Worm (Caenorhabditis elegans) whole organism, early embryonic: Measurements from ENCODE around the gene zer-1.

ENCODE experiments used
- B0310.2 ChIP-seq: sonication (generic microtip); optimal IDR thresholded peaks from 2 replicates; lab custom pipeline; 2016; ENCODE audit warnings: mild to moderate bottlenecking, missing genetic modification characterization, missing compliant biosample characterization
- F13C5.2 ChIP-seq: sonication (generic microtip); optimal IDR thresholded peaks from 2 replicates; lab custom pipeline; 2017; ENCODE audit warnings: mild to moderate bottlenecking, missing genetic modification characterization, inconsistent platforms, missing compliant biosample characterization
- aly-1 ChIP-seq: sonication (generic microtip); optimal IDR thresholded peaks from 2 replicates; lab custom pipeline; 2016; ENCODE audit warnings: missing genetic modification characterization, missing compliant biosample characterization
- ama-1 ChIP-seq: fragments of 150-350 bp; optimal IDR thresholded peaks from 2 replicates; lab custom pipeline; 2014
- ceh-13 ChIP-seq: fragments of 200-800 bp; sonication (Bioruptor generic); optimal IDR thresholded peaks from 2 replicates; lab custom pipeline; 2018; ENCODE audit warnings: mild to moderate bottlenecking, missing genetic modification characterization, missing compliant biosample characterization
- ceh-36 ChIP-seq: sonication (generic microtip); optimal IDR thresholded peaks from 2 replicates; lab custom pipeline; 2016; ENCODE audit warnings: missing genetic modification characterization, inconsistent platforms, missing compliant biosample characterization
- ets-7 ChIP-seq: sonication (generic microtip); optimal IDR thresholded peaks from 2 replicates; lab custom pipeline; 2016; ENCODE audit warnings: missing genotype, missing genetic modification characterization, missing compliant biosample characterization
- flt-1 ChIP-seq: fragments of 200-800 bp; sonication (Bioruptor generic); IDR thresholded peaks from 2 replicates; pipeline ENCODE4 v1.3.6; 2022; ENCODE audit warnings: missing genetic modification characterization, missing compliant biosample characterization
- hmbx-1 ChIP-seq: sonication (generic microtip); optimal IDR thresholded peaks from 2 replicates; lab custom pipeline; 2016; ENCODE audit warnings: mild to moderate bottlenecking, missing genetic modification characterization, missing compliant biosample characterization
- hmg-4 ChIP-seq: fragments of 200-800 bp; sonication (Bioruptor generic); optimal IDR thresholded peaks from 2 replicates; lab custom pipeline; 2018; ENCODE audit warnings: mild to moderate bottlenecking, missing genetic modification characterization, missing compliant biosample characterization
- hnd-1 ChIP-seq: sonication (generic microtip); optimal IDR thresholded peaks from 2 replicates; lab custom pipeline; 2016; ENCODE audit warnings: missing genetic modification characterization, missing compliant biosample characterization
- pes-1 ChIP-seq: fragments of 200-800 bp; sonication (Bioruptor generic); IDR thresholded peaks from 2 replicates; pipeline ENCODE4 v1.3.6; 2022; ENCODE audit warnings: missing genetic modification reagents, missing genetic modification characterization, missing compliant biosample characterization
- scrt-1 ChIP-seq: fragments of 200-800 bp; sonication (Bioruptor generic); IDR thresholded peaks from 2 replicates; pipeline ENCODE4 v1.3.6; 2022; ENCODE audit warnings: missing genetic modification characterization, missing compliant biosample characterization
- sea-1 ChIP-seq: fragments of 200-800 bp; sonication (Bioruptor generic); conservative IDR thresholded peaks from 2 replicates; pipeline ENCODE4 v1.3.6; 2022; ENCODE audit warnings: missing genetic modification characterization, missing compliant biosample characterization
- tbx-11 ChIP-seq: fragments of 200-800 bp; sonication (Bioruptor generic); IDR thresholded peaks from 2 replicates; pipeline ENCODE4 v1.3.6; 2022; ENCODE audit warnings: missing genetic modification characterization, missing compliant biosample characterization
- tbx-37 ChIP-seq: fragments of 200-800 bp; sonication (Bioruptor generic); conservative IDR thresholded peaks from 2 replicates; pipeline ENCODE4 v1.3.6; 2022; ENCODE audit warnings: missing genetic modification reagents, missing genetic modification characterization, missing compliant biosample characterization
- tra-4 ChIP-seq: sonication (generic microtip); optimal IDR thresholded peaks from 2 replicates; lab custom pipeline; 2017; ENCODE audit warnings: missing genetic modification characterization, missing compliant biosample characterization

The zer-1 gene

DNA sequence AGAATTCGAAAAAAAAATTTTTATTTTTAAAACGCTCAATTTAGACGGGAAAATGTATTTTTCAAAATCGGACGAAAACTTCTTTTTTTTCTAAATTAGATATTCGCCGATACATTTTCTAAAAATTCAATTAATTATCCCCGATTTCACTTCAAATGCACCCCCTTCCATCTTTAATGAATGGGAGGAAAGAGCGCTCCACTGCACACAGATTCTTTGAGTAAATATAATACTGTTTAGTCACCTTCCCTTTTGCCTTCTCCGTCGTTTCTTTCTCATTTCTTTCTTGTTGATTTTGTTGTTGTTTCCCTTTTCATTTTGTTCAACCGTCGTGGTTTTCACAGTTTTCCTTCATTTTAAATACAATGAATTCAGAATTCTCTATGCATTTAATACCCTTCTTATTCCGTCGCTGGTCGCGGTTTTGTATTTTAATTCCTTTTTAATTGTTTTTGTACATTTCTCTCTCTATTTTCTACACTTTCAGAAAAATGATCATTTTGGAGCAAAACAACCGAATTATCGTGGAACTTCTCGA is 24.7 kb downstream of the zer-1 start, which contains the start of gene arx-4:
Gene arx-4 (plus strand): TSS at position 488 of the 538 bp plus-strand sequence.
- no peak for TF ChIP-seq tbx-37
- TF ChIP-seq tbx-11 (GFP tag; lab: Robert Waterston, UW), result no peak
- TF ChIP-seq hmg-4 (GFP tag; lab: Kevin White, UChicago), result no peak
- TF ChIP-seq scrt-1, result no peak
- TF ChIP-seq hnd-1 (tag; lab: Kevin White, UChicago), result no peak
- TF ChIP-seq aly-1 (tag; lab: Kevin White, UChicago), result no peak
- no peak for TF ChIP-seq ets-7
- TF ChIP-seq hmbx-1 (tag; lab: Kevin White, UChicago), result no peak
- TF ChIP-seq F13C5.2 (tag; lab: Kevin White, UChicago), result no peak
- TF ChIP-seq ceh-13, result no peak

DNA sequence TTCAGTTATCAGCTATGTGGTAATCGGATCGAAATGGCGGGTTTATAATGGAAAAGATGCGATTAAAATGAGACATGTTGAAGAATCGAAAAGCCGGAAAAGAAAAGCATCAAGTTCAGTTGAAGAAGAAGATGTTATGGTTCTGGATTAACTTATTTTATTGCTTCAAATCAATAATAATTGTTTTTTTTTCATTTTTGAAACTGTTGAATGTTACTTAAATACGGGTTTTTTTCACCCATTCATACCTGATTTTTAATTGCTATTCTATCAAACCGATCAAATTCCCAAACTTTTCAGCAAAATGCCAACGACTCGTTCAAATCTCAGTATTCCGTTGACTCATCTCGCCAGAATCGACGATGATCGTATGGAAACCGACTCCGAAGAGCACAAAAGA is 26.7 kb downstream of the zer-1 start, which contains the start of gene exos-4.2:
Gene exos-4.2 (plus strand): TSS at position 301 of the 400 bp plus-strand sequence.
- TF ChIP-seq scrt-1 (no peak), hnd-1 (tag; lab: Kevin White, UChicago) (no peak), hmbx-1 (tag; lab: Kevin White, UChicago) (no peak), hmg-4 (GFP tag; lab: Kevin White, UChicago) (no peak), sea-1 (GFP tag; lab: Robert Waterston, UW) (no peak), ceh-36 (tag; lab: Kevin White, UChicago) (no peak), tbx-37 (no peak), flt-1 (no peak), B0310.2 (tag; lab: Kevin White, UChicago) (no peak), aly-1 (tag; lab: Kevin White, UChicago) (no peak), ceh-13 (no peak), pes-1 (GFP tag; lab: Robert Waterston, UW) (no peak), ets-7 (no peak), ama-1 (lab: Kevin White, UChicago) (no peak), tbx-11 (GFP tag; lab: Robert Waterston, UW) (no peak), F13C5.2 (tag; lab: Kevin White, UChicago) (no peak), tra-4 (tag; lab: Kevin White, UChicago) (no peak)

DNA sequence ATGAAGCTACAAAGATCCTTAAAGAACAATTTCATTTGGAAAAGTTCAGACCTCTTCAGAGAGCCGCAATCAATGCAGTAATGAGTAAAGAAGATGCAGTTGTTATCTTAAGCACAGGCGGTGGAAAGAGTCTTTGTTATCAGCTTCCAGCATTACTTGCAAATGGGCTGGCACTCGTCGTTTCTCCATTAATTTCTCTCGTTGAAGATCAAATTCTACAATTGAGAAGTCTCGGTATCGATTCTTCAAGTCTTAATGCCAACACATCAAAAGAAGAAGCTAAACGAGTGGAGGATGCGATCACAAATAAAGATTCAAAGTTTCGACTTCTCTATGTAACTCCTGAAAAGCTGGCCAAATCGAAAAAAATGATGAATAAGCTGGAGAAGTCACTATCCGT is 29.7 kb downstream of the zer-1 start:
- TF ChIP-seq sea-1 (GFP tag; lab: Robert Waterston, UW) (no peak), tbx-11 (GFP tag; lab: Robert Waterston, UW) (no peak), tbx-37 (no peak), ama-1 (lab: Kevin White, UChicago) (no peak), hmg-4 (GFP tag; lab: Kevin White, UChicago) (no peak), ets-7 (no peak)

DNA sequence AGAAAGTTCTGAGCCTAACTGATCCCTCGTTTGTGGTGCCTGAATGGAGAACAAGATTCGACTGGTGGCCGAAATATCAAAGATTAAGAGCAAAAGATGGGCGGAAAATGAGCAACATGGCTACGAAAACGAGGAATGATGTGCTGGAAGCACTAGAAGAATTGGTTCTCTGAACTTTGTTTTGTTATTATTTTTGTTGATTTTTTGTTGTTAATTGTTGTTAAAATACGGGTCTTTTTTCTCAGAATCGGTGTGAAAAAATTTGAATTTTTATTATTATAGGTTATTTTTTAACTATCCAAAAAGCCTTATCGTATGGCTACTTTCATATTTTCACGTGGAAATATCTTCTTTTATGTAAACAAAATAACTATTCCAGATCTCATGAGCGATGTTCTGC is 30.3 kb downstream of the zer-1 start, which contains the start of gene K02F3.12:
Gene K02F3.12 (plus strand): TSS at position 301 of the 400 bp plus-strand sequence.
- TF ChIP-seq hmg-4 (GFP tag; lab: Kevin White, UChicago) (no peak), ama-1 (lab: Kevin White, UChicago) (no peak), ets-7 (no peak), B0310.2 (tag; lab: Kevin White, UChicago) (no peak), F13C5.2 (tag; lab: Kevin White, UChicago) (no peak), tbx-11 (GFP tag; lab: Robert Waterston, UW) (no peak)

DNA sequence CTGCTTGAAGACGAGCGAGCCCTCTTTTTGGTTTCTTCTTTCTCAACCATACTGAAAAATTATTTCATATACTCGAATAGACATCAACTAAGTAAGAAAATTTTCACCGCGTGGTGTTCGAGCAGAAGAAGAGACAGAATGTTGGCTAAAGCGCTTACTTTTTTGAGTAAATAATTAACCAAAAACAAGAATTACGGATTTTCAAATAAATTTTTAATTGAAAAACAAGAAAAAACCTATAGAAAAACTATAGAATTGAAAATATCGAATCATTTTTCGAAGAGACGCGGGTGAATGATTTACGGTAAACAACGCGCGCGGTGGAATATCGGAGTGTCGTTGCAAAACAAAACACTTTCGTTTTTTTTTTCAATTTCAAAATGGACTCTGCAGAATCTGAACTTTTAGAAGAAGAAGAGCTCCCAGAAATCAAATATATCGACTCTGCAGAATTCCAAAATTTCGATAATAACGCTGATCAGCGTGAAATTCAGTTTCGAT is 32.7 kb downstream of the zer-1 start, which contains the start of the genes rnp-5 and tag-51:
Gene rnp-5 (minus strand): TSS at position 51 of the 501 bp plus-strand sequence.
Gene tag-51 (plus strand): TSS at position 363 of the 501 bp plus-strand sequence.
- no peak for TF ChIP-seq ceh-13
- no peak for TF ChIP-seq pes-1 (GFP tag; lab: Robert Waterston, UW)
- TF ChIP-seq hnd-1 (tag; lab: Kevin White, UChicago), result no peak
- no peak for TF ChIP-seq hmg-4 (GFP tag; lab: Kevin White, UChicago)
- TF ChIP-seq tbx-11 (GFP tag; lab: Robert Waterston, UW), result no peak

DNA sequence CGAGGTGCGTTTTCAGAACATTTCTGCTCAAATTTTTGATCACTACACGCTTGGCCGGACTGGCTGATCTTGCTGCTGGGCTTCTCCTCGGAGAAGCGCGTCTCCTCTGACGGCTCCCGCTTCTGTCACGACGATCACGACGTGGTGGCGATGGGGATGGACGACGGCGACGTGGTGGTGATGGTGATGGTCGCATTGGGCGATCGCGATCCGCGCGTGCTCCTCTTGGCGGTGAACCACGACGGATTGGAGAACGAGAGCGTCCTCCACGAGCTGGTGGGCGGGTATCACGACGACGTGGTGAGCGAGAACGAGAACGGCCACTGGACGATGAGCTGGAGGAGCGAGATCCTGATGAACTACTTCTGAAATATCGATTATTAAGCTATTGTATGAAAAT is 33.2 kb downstream of the zer-1 start:
- TF ChIP-seq hmbx-1 (tag; lab: Kevin White, UChicago) (no peak), tbx-37 (no peak), tbx-11 (GFP tag; lab: Robert Waterston, UW) (no peak), hmg-4 (GFP tag; lab: Kevin White, UChicago) (no peak), ceh-36 (tag; lab: Kevin White, UChicago) (no peak), B0310.2 (tag; lab: Kevin White, UChicago) (no peak), scrt-1 (no peak), tra-4 (tag; lab: Kevin White, UChicago) (no peak), ets-7 (no peak), ama-1 (lab: Kevin White, UChicago) (no peak)

DNA sequence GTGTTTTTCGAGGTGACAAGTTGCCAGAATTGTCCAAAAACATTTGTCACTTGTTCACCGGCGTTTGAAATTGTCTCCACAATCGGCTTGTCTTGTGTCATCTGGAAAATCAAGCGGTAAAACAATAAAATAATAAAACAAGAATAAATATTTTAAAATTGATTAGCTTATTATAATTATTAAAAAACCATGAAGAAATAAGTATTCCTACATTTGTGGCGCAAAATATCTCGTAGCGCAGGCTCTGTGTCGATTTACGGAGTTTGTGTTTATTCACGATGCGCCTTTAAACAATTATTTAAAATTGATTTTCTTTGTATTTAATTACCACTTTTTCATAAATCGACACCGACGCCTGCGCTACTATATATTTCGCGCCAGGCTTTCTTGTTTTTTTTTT is 34.3 kb downstream of the zer-1 start, which contains the start of gene moma-1:
Gene moma-1 (minus strand): TSS at position 101 of the 400 bp plus-strand sequence.
- no peak for TF ChIP-seq scrt-1
- no peak for TF ChIP-seq aly-1 (tag; lab: Kevin White, UChicago)
- no peak for TF ChIP-seq tbx-11 (GFP tag; lab: Robert Waterston, UW)
- no peak for TF ChIP-seq flt-1

DNA sequence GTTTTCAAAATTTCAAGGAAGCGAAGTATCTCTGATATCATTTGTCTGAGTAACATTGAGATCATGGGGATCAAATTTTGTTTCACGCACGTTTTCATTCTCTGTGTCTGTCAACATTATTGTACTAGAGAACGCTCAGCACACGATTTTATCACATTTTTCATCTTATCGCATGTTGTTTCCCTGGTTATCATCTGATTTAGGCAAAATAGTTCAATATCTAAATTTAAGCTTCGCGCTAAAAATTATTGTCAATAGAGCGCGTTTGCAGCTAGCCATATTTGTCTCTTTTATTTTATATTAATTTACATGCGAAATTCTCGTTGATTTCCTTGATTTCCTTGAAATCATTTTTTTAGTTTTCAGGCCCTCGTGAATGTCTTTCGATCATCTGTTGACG is 41.1 kb downstream of the zer-1 start, which contains the start of gene K02F3.2:
Gene K02F3.2 (plus strand): TSS at position 357 of the 400 bp plus-strand sequence.
- TF ChIP-seq scrt-1 (no peak), tra-4 (tag; lab: Kevin White, UChicago) (no peak), tbx-11 (GFP tag; lab: Robert Waterston, UW) (no peak), ceh-13 (no peak), ets-7 (no peak), tbx-37 (no peak), sea-1 (GFP tag; lab: Robert Waterston, UW) (no peak), hnd-1 (tag; lab: Kevin White, UChicago) (no peak), ceh-36 (tag; lab: Kevin White, UChicago) (no peak), F13C5.2 (tag; lab: Kevin White, UChicago) (no peak), pes-1 (GFP tag; lab: Robert Waterston, UW) (no peak), hmg-4 (GFP tag; lab: Kevin White, UChicago) (no peak), aly-1 (tag; lab: Kevin White, UChicago) (no peak)
